Worm (Caenorhabditis elegans) whole organism, late embryonic: Measurements from ENCODE around the gene attf-2.

ENCODE experiments used
- C08G9.2 ChIP-seq: sonication (generic microtip); optimal IDR thresholded peaks from 2 replicates; lab custom pipeline; 2016; ENCODE audit warnings: mild to moderate bottlenecking, missing genetic modification characterization, moderate library complexity, missing compliant biosample characterization
- C38D4.7 ChIP-seq: fragments of 200-800 bp; sonication (Bioruptor generic); optimal IDR thresholded peaks from 2 replicates; lab custom pipeline; 2018; ENCODE audit warnings: mild to moderate bottlenecking, missing genetic modification characterization, moderate library complexity, missing compliant biosample characterization
- K09A11.1 ChIP-seq: sonication (generic microtip); optimal IDR thresholded peaks from 2 replicates; lab custom pipeline; 2017; ENCODE audit warnings: antibody characterized with exemption, mild to moderate bottlenecking, missing genetic modification characterization, missing compliant biosample characterization; ENCODE audit not compliant: insufficient read depth
- T23F11.4 ChIP-seq: fragments of 200-800 bp; sonication (Bioruptor generic); optimal IDR thresholded peaks from 2 replicates; lab custom pipeline; 2018; ENCODE audit warnings: mild to moderate bottlenecking, missing genetic modification characterization, missing compliant biosample characterization
- ama-1 ChIP-seq: fragments of 150-350 bp; optimal IDR thresholded peaks from 2 replicates; lab custom pipeline; 2014
- ceh-14 ChIP-seq: sonication (generic microtip); optimal IDR thresholded peaks from 2 replicates; lab custom pipeline; 2016; ENCODE audit warnings: missing genotype, missing genetic modification characterization, missing compliant biosample characterization
- ceh-18 ChIP-seq: sonication (generic microtip); optimal IDR thresholded peaks from 2 replicates; lab custom pipeline; 2016; ENCODE audit warnings: missing genetic modification characterization, missing compliant biosample characterization
- ceh-22 ChIP-seq: sonication (generic microtip); optimal IDR thresholded peaks from 2 replicates; lab custom pipeline; 2017; ENCODE audit warnings: missing biosample characterization, missing genetic modification characterization
- ceh-24 ChIP-seq: sonication (generic microtip); optimal IDR thresholded peaks from 2 replicates; lab custom pipeline; 2016; ENCODE audit warnings: mild to moderate bottlenecking, missing genetic modification characterization, missing compliant biosample characterization
- ceh-30 ChIP-seq: fragments of 150-350 bp; optimal IDR thresholded peaks from 2 replicates; lab custom pipeline; 2014; ENCODE audit warnings: missing biosample characterization, missing genetic modification characterization
- ceh-45 ChIP-seq: fragments of 200-800 bp; sonication (Bioruptor generic); IDR thresholded peaks from 2 replicates; pipeline ENCODE4 v1.3.6; 2022; ENCODE audit warnings: missing genetic modification reagents, missing genetic modification characterization, missing compliant biosample characterization
- ceh-48 ChIP-seq: sonication (generic microtip); optimal IDR thresholded peaks from 2 replicates; lab custom pipeline; 2016; ENCODE audit warnings: missing genetic modification characterization, inconsistent platforms, missing compliant biosample characterization
- ceh-6 ChIP-seq: fragments of 200-800 bp; sonication (Bioruptor generic); optimal IDR thresholded peaks from 2 replicates; lab custom pipeline; 2018; ENCODE audit warnings: mild to moderate bottlenecking, missing genetic modification characterization, missing compliant biosample characterization
- ceh-9 ChIP-seq: sonication (generic microtip); optimal IDR thresholded peaks from 2 replicates; lab custom pipeline; 2016; ENCODE audit warnings: mild to moderate bottlenecking, missing genetic modification characterization, inconsistent platforms, missing compliant biosample characterization
- che-1 ChIP-seq: sonication (generic microtip); optimal IDR thresholded peaks from 2 replicates; lab custom pipeline; 2016; ENCODE audit warnings: mild to moderate bottlenecking, missing genetic modification characterization, missing compliant biosample characterization
- dmd-4 ChIP-seq: sonication (generic microtip); optimal IDR thresholded peaks from 2 replicates; lab custom pipeline; 2016; ENCODE audit warnings: borderline replicate concordance, missing genetic modification characterization, missing compliant biosample characterization
- elt-4 ChIP-seq: sonication (generic microtip); optimal IDR thresholded peaks from 2 replicates; lab custom pipeline; 2016; ENCODE audit warnings: missing genetic modification characterization, missing compliant biosample characterization
- ets-4 ChIP-seq: sonication (generic microtip); optimal IDR thresholded peaks from 2 replicates; lab custom pipeline; 2016; ENCODE audit warnings: missing genetic modification characterization, missing compliant biosample characterization
- eyg-1 ChIP-seq: sonication (generic microtip); optimal IDR thresholded peaks from 2 replicates; lab custom pipeline; 2016; ENCODE audit warnings: missing genotype, missing genetic modification characterization, missing compliant biosample characterization
- fax-1 ChIP-seq: sonication (generic microtip); optimal IDR thresholded peaks from 2 replicates; lab custom pipeline; 2016; ENCODE audit warnings: missing genotype, missing genetic modification characterization, missing compliant biosample characterization
- fkh-10 ChIP-seq: fragments of 150-350 bp; optimal IDR thresholded peaks from 2 replicates; lab custom pipeline; 2014; ENCODE audit warnings: missing biosample characterization, missing genetic modification reagents, missing genetic modification characterization
- fkh-6 ChIP-seq: sonication (generic microtip); optimal IDR thresholded peaks from 2 replicates; lab custom pipeline; 2016; ENCODE audit warnings: missing genetic modification characterization, missing compliant biosample characterization
- hlh-15 ChIP-seq: sonication (generic microtip); optimal IDR thresholded peaks from 2 replicates; lab custom pipeline; 2016; ENCODE audit warnings: missing genetic modification characterization, missing compliant biosample characterization
- hlh-30 ChIP-seq: sonication (generic microtip); optimal IDR thresholded peaks from 2 replicates; lab custom pipeline; 2017; ENCODE audit warnings: antibody characterized with exemption, missing genetic modification characterization, missing compliant biosample characterization; ENCODE audit not compliant: insufficient read depth
- hlh-6 ChIP-seq: sonication (generic microtip); optimal IDR thresholded peaks from 2 replicates; lab custom pipeline; 2016; ENCODE audit warnings: missing genotype, missing genetic modification characterization, missing compliant biosample characterization
- lin-11 ChIP-seq: fragments of 200-800 bp; sonication (Bioruptor generic); optimal IDR thresholded peaks from 2 replicates; lab custom pipeline; 2018; ENCODE audit warnings: mild to moderate bottlenecking, missing genetic modification characterization, missing compliant biosample characterization
- madf-2 ChIP-seq: sonication (generic microtip); optimal IDR thresholded peaks from 2 replicates; lab custom pipeline; 2017; ENCODE audit warnings: missing genetic modification characterization, missing compliant biosample characterization
- nfya-1 ChIP-seq: sonication (generic microtip); optimal IDR thresholded peaks from 2 replicates; lab custom pipeline; 2017; ENCODE audit warnings: missing genetic modification characterization, mild to moderate bottlenecking, missing compliant biosample characterization, antibody characterized with exemption, moderate library complexity
- nhr-11 ChIP-seq: fragments of 150-350 bp; optimal IDR thresholded peaks from 2 replicates; lab custom pipeline; 2014; ENCODE audit warnings: missing biosample characterization, missing genetic modification characterization
- nhr-232 ChIP-seq: sonication (generic microtip); optimal IDR thresholded peaks from 2 replicates; lab custom pipeline; 2016; ENCODE audit warnings: missing genetic modification characterization, missing compliant biosample characterization
- npax-4 ChIP-seq: sonication (generic microtip); optimal IDR thresholded peaks from 2 replicates; lab custom pipeline; 2016; ENCODE audit warnings: missing genetic modification characterization, missing compliant biosample characterization
- pat-9 ChIP-seq: fragments of 200-800 bp; sonication (Bioruptor generic); optimal IDR thresholded peaks from 2 replicates; lab custom pipeline; 2018; ENCODE audit warnings: mild to moderate bottlenecking, missing genetic modification characterization, moderate library complexity, missing compliant biosample characterization
- pax-1 ChIP-seq: fragments of 150-350 bp; optimal IDR thresholded peaks from 2 replicates; lab custom pipeline; 2014; ENCODE audit warnings: missing biosample characterization, missing genetic modification characterization
- pha-2 ChIP-seq: sonication (generic microtip); optimal IDR thresholded peaks from 2 replicates; lab custom pipeline; 2017; ENCODE audit warnings: mild to moderate bottlenecking, missing genetic modification characterization, missing compliant biosample characterization
- pha-4 ChIP-seq: fragments of 150-350 bp; optimal IDR thresholded peaks from 2 replicates; lab custom pipeline; 2018; ENCODE audit warnings: missing biosample characterization, missing genetic modification reagents, missing genetic modification characterization
- pros-1 ChIP-seq: fragments of 150-350 bp; optimal IDR thresholded peaks from 2 replicates; lab custom pipeline; 2014; ENCODE audit warnings: missing biosample characterization, missing genetic modification reagents, missing genetic modification characterization
- rnt-1 ChIP-seq: sonication (generic microtip); optimal IDR thresholded peaks from 2 replicates; lab custom pipeline; 2016; ENCODE audit warnings: missing genetic modification characterization, missing compliant biosample characterization
- sdc-2 ChIP-seq: sonication (generic microtip); optimal IDR thresholded peaks from 2 replicates; lab custom pipeline; 2016; ENCODE audit warnings: missing genotype, missing genetic modification characterization, missing compliant biosample characterization
- syd-9 ChIP-seq: sonication (generic microtip); optimal IDR thresholded peaks from 2 replicates; lab custom pipeline; 2016; ENCODE audit warnings: mild to moderate bottlenecking, missing genetic modification characterization, moderate library complexity, missing compliant biosample characterization
- tbx-7 ChIP-seq: sonication (generic microtip); optimal IDR thresholded peaks from 2 replicates; lab custom pipeline; 2016; ENCODE audit warnings: missing genotype, missing genetic modification characterization, missing compliant biosample characterization
- unc-42 ChIP-seq: sonication (generic microtip); optimal IDR thresholded peaks from 2 replicates; lab custom pipeline; 2016; ENCODE audit warnings: missing genotype, missing genetic modification characterization, missing compliant biosample characterization
- unc-55 ChIP-seq: sonication (generic microtip); optimal IDR thresholded peaks from 2 replicates; lab custom pipeline; 2017; ENCODE audit warnings: missing biosample characterization, missing genetic modification reagents, missing genetic modification characterization
- unc-86 ChIP-seq: sonication (generic microtip); optimal IDR thresholded peaks from 2 replicates; lab custom pipeline; 2016; ENCODE audit warnings: missing genetic modification characterization, missing compliant biosample characterization
- ztf-16 ChIP-seq: sonication (generic microtip); optimal IDR thresholded peaks from 2 replicates; lab custom pipeline; 2017; ENCODE audit warnings: missing genetic modification characterization, missing compliant biosample characterization

Gene attf-2

ce11 chrV:7199932-7200331 is 4.0 kb upstream of the attf-2 start, which contains the start of gene F09G2.1:
Gene F09G2.1, plus strand, starts transcription at chrV:7200232.
- TF ChIP-seq ets-4 (tag; lab: Kevin White, UChicago) = no peak
- no peak for TF ChIP-seq C08G9.2 (tag; lab: Kevin White, UChicago)
- TF ChIP-seq ceh-24 (tag; lab: Kevin White, UChicago) = no peak
- TF ChIP-seq tbx-7 (tag; lab: Kevin White, UChicago) = no peak
- TF ChIP-seq ama-1 (lab: Kevin White, UChicago) = no peak
- TF ChIP-seq nfya-1 (tag; lab: Kevin White, UChicago) = no peak
- no peak for TF ChIP-seq ceh-18 (tag; lab: Kevin White, UChicago)
- TF ChIP-seq ceh-9 (tag; lab: Kevin White, UChicago) = no peak

- TF ChIP-seq sdc-2 (tag; lab: Kevin White, UChicago) (no peak), T23F11.4 (GFP tag; lab: Kevin White, UChicago) (no peak), unc-42 (tag; lab: Kevin White, UChicago) (no peak), pha-4 (tag; lab: Kevin White, UChicago) (no peak), syd-9 (no peak), fkh-6 (no peak)
Observed at ce11 chrV:7199077-7199476, 3.1 kb upstream of the attf-2 start.

ce11 chrV:7198403-7198802 is 2.5 kb upstream of the attf-2 start:
- TF ChIP-seq ama-1 (lab: Kevin White, UChicago) (peak; percentile 40), madf-2 (no peak), ceh-45 (GFP tag; lab: Robert Waterston, UW) (no peak), ceh-18 (tag; lab: Kevin White, UChicago) (no peak), nhr-232 (tag; lab: Kevin White, UChicago) (no peak), pat-9 (tag; lab: Kevin White, UChicago) (no peak), elt-4 (tag; lab: Kevin White, UChicago) (no peak), ceh-24 (tag; lab: Kevin White, UChicago) (no peak)

ce11 chrV:7197036-7197435 is 1.1 kb upstream of the attf-2 start:
- TF ChIP-seq ceh-6 (GFP tag; lab: Kevin White, UChicago) (no peak), ets-4 (tag; lab: Kevin White, UChicago) (no peak), ceh-18 (tag; lab: Kevin White, UChicago) (no peak), fax-1 (tag; lab: Kevin White, UChicago) (no peak)

- TF ChIP-seq npax-4 (tag; lab: Kevin White, UChicago) (no peak), hlh-6 (tag; lab: Kevin White, UChicago) (no peak), lin-11 (tag; lab: Kevin White, UChicago) (no peak), nfya-1 (tag; lab: Kevin White, UChicago) (peak; percentile 88), pros-1 (tag; lab: Kevin White, UChicago) (peak; percentile 20), K09A11.1 (tag; lab: Kevin White, UChicago) (no peak), eyg-1 (tag; lab: Kevin White, UChicago) (no peak), dmd-4 (tag; lab: Kevin White, UChicago) (no peak), ceh-48 (no peak), che-1 (no peak), ceh-14 (peak; percentile 1), hlh-30 (tag; lab: Kevin White, UChicago) (peak; percentile 43), fkh-10 (GFP tag; lab: Kevin White, UChicago) (no peak), nhr-11 (tag; lab: Kevin White, UChicago) (no peak), unc-86 (no peak), elt-4 (tag; lab: Kevin White, UChicago) (no peak), ztf-16 (tag; lab: Kevin White, UChicago) (no peak), tbx-7 (tag; lab: Kevin White, UChicago) (no peak), hlh-15 (tag; lab: Kevin White, UChicago) (no peak), T23F11.4 (GFP tag; lab: Kevin White, UChicago) (no peak), syd-9 (no peak), C38D4.7 (GFP tag; lab: Kevin White, UChicago) (no peak), rnt-1 (tag; lab: Kevin White, UChicago) (peak; percentile 50), unc-55 (GFP tag; lab: Kevin White, UChicago) (peak; percentile 73), ceh-22 (tag; lab: Kevin White, UChicago) (no peak), pax-1 (tag; lab: Kevin White, UChicago) (no peak), ceh-6 (GFP tag; lab: Kevin White, UChicago) (no peak), ceh-30 (peak; percentile 17), pha-2 (no peak)
Observed at ce11 chrV:7196498-7196966, 595 bp upstream of the attf-2 start, which contains the start of gene F09G2.2. Gene F09G2.2, plus strand, starts transcription at chrV:7196916.
